Fruit fly (Drosophila melanogaster): ENCODE data around the gene Wdr81.
A peak's percentile ranks its signal among the peaks of the same experiment; 100 is the strongest.

Wdr81 gene

DNA sequence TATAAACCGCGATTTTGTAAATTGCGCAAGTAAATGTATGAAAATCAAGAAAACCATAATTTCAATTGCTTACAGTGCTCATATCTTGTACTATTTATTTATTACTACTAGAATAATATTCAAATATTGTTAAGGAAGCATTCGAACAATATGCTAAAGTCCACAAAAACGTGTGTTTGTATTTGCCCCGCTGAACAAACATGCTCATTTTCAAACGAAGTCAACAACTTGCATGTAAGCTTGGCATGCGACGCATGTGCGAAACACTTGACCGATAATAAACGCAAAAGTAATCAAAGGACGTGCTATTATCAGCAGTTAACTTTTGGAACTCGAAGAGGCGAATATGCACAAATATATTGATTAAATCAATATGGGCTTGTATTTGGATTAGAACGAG lies 433 bp upstream of the Wdr81 start (continued):
- TF ChIP-seq tai (GFP tag; optimal IDR thresholded peaks at IDR 0.05) = no peak
- TF ChIP-seq fru (GFP tag; optimal IDR thresholded peaks at IDR 0.05) = peak; percentile 15
- TF ChIP-seq Abd-B (GFP tag; optimal IDR thresholded peaks at IDR 0.05) = no peak
- no peak for TF ChIP-seq Hnf4 (GFP tag; optimal IDR thresholded peaks at IDR 0.05)
- no peak for TF ChIP-seq Myc (optimal IDR thresholded peaks at IDR 0.05)

DNA sequence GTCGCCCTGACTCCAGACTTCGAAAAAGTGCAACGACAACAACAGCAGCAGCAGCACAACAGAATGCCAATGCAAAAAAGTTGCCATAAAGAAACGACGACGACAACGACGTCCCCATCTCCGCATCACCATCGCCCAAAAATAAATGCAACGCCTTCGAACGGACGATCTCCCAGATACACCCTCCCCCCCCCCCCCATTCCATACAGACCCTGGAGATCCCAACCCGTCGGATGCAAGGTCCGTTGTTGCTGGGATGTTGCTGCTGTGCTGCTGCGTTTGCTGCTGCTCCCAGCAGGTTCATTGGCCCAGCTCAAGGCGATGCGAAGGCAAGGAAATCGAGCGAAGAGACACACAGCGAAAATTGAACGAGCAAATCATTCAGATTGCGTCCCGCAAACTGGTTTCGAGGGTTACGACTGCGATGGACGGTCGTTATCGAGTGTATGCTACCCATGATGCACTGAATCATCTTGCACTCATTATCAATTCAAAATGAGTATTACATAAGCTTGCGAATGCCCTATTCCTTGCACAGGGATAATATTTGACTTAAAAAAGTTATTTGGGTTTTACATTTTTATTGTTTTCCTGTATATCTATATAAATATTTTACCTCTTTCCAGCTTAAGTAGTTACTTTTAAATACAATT lies 6.9 kb downstream of the Wdr81 start:
- TF ChIP-seq CG9705 (GFP tag; optimal IDR thresholded peaks at IDR 0.05) (no peak), h (GFP tag; optimal IDR thresholded peaks at IDR 0.05) (peak; percentile 24), Sp1 (GFP tag; optimal IDR thresholded peaks at IDR 0.05) (peak; percentile 6), Hnf4 (GFP tag; optimal IDR thresholded peaks at IDR 0.05) (peak; percentile 78), HLH106 (tag; optimal IDR thresholded peaks at IDR 0.05) (peak; percentile 31), Hr83 (GFP tag; optimal IDR thresholded peaks at IDR 0.05; ENCODE audit: poor library complexity, severe bottlenecking) (no peak), woc (GFP tag; optimal IDR thresholded peaks at IDR 0.05) (peak; percentile 4), psq (GFP tag; optimal IDR thresholded peaks at IDR 0.05) (peak; percentile 83), fru (GFP tag; optimal IDR thresholded peaks at IDR 0.05) (peak; percentile 11), OdsH (GFP tag; optimal IDR thresholded peaks at IDR 0.05) (peak; percentile 1), Abd-B (GFP tag; optimal IDR thresholded peaks at IDR 0.05) (no peak), foxo (GFP tag; optimal IDR thresholded peaks at IDR 0.05) (peak in 1 of 2 experiments; percentile 9), Rel (GFP tag; optimal IDR thresholded peaks at IDR 0.05) (no peak), Rel (tag; optimal IDR thresholded peaks at IDR 0.05) (peak; percentile 90), Dif (GFP tag; optimal IDR thresholded peaks at IDR 0.05; ENCODE audit: partially characterized antibody) (no peak), dl (GFP tag; optimal IDR thresholded peaks at IDR 0.05; ENCODE audit: insufficient read depth in 1 of 2, partially characterized antibody in 2 of 2) (peak; percentile 27 to 31), sage (GFP tag; optimal IDR thresholded peaks at IDR 0.05) (no peak)

DNA sequence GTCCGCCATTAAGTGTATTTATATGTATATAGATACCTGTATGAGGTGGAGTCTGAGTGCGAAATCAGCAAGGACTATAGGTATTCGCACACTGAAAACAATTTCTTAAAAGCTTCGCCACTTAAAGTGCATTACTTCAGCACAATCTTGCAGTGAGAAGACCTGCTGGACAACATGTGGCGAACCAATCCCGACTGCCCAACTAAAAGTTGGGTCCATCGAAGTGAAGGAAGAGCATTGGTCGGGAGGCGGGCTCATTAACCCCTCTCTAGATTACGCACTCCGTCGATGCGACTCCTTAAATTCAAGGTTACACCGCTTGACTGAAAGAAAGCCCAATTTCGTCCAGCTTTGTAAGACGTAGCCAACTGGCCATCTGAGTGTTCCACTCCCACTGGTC lies 7.5 kb downstream of the Wdr81 start:
- peak; percentile 48 for TF ChIP-seq ey (GFP tag; optimal IDR thresholded peaks at IDR 0.05)
- TF ChIP-seq h (GFP tag; optimal IDR thresholded peaks at IDR 0.05) = peak; percentile 43
- TF ChIP-seq usp (GFP tag; optimal IDR thresholded peaks at IDR 0.05) = no peak
- peak; percentile 5 for TF ChIP-seq sage (GFP tag; optimal IDR thresholded peaks at IDR 0.05)
- peak; percentile 40 for TF ChIP-seq rgr (GFP tag; optimal IDR thresholded peaks at IDR 0.05)
- no peak for TF ChIP-seq Mio (GFP tag; optimal IDR thresholded peaks at IDR 0.05)
- peak; percentile 55 for TF ChIP-seq Hr83 (GFP tag; optimal IDR thresholded peaks at IDR 0.05; ENCODE audit: poor library complexity, severe bottlenecking)
- peak; percentile 26 for TF ChIP-seq Hnf4 (GFP tag; optimal IDR thresholded peaks at IDR 0.05)
- TF ChIP-seq HLH106 (tag; optimal IDR thresholded peaks at IDR 0.05) = peak; percentile 28
- no peak for TF ChIP-seq CG32264 (GFP tag; optimal IDR thresholded peaks at IDR 0.05)
- no peak for TF ChIP-seq pan (optimal IDR thresholded peaks at IDR 0.05)
- TF ChIP-seq sv (GFP tag; optimal IDR thresholded peaks at IDR 0.05) = no peak
- TF ChIP-seq CG9705 (GFP tag; optimal IDR thresholded peaks at IDR 0.05) = peak; percentile 32
- TF ChIP-seq fru (GFP tag; optimal IDR thresholded peaks at IDR 0.05) = peak; percentile 46

DNA sequence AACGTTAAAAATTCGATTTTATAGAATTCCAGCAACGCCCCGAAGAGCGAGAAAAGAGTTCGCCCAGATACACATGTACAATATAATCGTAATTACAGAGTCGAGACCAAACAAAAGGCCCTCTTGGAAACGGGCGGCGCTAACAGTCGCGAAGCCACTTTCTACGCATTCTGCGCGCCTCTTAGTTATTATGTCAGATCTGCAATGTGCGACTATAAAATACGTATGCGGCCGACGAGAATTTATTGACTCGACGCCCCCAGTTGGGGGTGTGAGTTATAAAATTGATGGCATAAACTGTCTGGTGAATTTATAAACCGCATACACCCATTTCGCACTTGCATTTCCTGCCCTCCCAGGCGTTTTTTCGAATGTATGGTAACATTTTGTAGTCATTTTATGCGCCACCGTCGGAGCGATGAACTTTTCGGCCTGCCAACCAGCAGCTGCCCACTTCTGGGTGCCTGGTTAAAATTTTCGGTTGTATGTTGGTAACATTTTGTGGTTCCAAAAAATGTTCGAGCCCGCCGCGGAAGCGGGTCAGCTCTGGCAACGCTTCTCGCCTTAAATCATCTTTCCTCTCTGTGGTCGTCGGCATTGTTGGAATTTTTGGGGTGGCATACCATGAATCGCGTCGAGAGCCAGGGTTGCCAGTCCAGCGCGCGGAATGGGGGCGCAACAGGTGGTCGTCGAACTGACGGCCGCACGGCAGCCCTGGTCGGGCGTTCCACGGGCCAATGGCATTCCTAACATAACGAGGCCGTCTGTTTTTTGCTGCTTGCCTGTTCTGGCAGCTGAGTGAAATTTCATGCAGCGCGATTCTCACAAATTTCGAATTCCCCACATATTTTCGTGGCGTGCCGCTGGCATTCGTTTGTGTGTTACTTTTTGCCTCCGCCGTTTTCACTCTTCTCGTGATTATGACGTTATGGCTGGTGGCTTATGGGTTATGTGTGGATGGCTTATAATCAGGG lies 8.8 kb downstream of the Wdr81 start:
- TF ChIP-seq brk (GFP tag; optimal IDR thresholded peaks at IDR 0.05) (no peak), HLH106 (tag; optimal IDR thresholded peaks at IDR 0.05) (peak; percentile 82), Sp1 (GFP tag; optimal IDR thresholded peaks at IDR 0.05) (peak; percentile 68), sage (GFP tag; optimal IDR thresholded peaks at IDR 0.05) (no peak), GATAd (GFP tag; optimal IDR thresholded peaks at IDR 0.05) (no peak), rgr (GFP tag; optimal IDR thresholded peaks at IDR 0.05) (peak; percentile 66), tai (GFP tag; optimal IDR thresholded peaks at IDR 0.05) (no peak), Jra (GFP tag; optimal IDR thresholded peaks at IDR 0.05) (peak; percentile 61), dmrt93B (GFP tag; optimal IDR thresholded peaks at IDR 0.05) (peak; percentile 51), dsf (GFP tag; optimal IDR thresholded peaks at IDR 0.05; ENCODE audit: borderline replicate concordance) (no peak), pan (optimal IDR thresholded peaks at IDR 0.05) (no peak), Hnf4 (GFP tag; optimal IDR thresholded peaks at IDR 0.05) (peak; percentile 73), Dif (GFP tag; optimal IDR thresholded peaks at IDR 0.05; ENCODE audit: partially characterized antibody) (no peak), woc (GFP tag; optimal IDR thresholded peaks at IDR 0.05) (peak; percentile 91), h (GFP tag; optimal IDR thresholded peaks at IDR 0.05) (peak; percentile 96), br (GFP tag; optimal IDR thresholded peaks at IDR 0.05) (peak; percentile 87), fru (GFP tag; optimal IDR thresholded peaks at IDR 0.05) (peak; percentile 91), psq (GFP tag; optimal IDR thresholded peaks at IDR 0.05) (peak; percentile 65), sv (GFP tag; optimal IDR thresholded peaks at IDR 0.05) (peak; percentile 59), dl (GFP tag; optimal IDR thresholded peaks at IDR 0.05; ENCODE audit: insufficient read depth in 1 of 2, partially characterized antibody in 2 of 2) (peak; percentile 69 to 78), Hr83 (GFP tag; optimal IDR thresholded peaks at IDR 0.05; ENCODE audit: poor library complexity, severe bottlenecking) (peak; percentile 98), usp (GFP tag; optimal IDR thresholded peaks at IDR 0.05) (no peak), OdsH (GFP tag; optimal IDR thresholded peaks at IDR 0.05) (peak; percentile 74), Rel (GFP tag; optimal IDR thresholded peaks at IDR 0.05) (no peak), Rel (tag; optimal IDR thresholded peaks at IDR 0.05) (peak; percentile 94), CG9705 (GFP tag; optimal IDR thresholded peaks at IDR 0.05) (peak; percentile 57), CG32264 (GFP tag; optimal IDR thresholded peaks at IDR 0.05) (peak; percentile 60), ey (GFP tag; optimal IDR thresholded peaks at IDR 0.05) (peak; percentile 76), foxo (GFP tag; optimal IDR thresholded peaks at IDR 0.05) (peak; percentile 66 to 88)

Measured in whole organism, wandering third instar larva.